Fruit fly (Drosophila melanogaster) whole organism, embryonic: Measurements from ENCODE around the gene His3.3B.

Experiments used
- Atf-2 ChIP-seq: fragments of 200-800 bp; sonication (Bioruptor generic); optimal IDR thresholded peaks from 2 replicates; lab custom pipeline; 2016; ENCODE audit warnings: missing biosample characterization, missing genetic modification characterization
- CG11398 ChIP-seq: fragments of 200-800 bp; sonication (Bioruptor generic); optimal IDR thresholded peaks from 2 replicates; lab custom pipeline; 2016; ENCODE audit warnings: missing biosample characterization, missing genetic modification characterization
- CG11695 ChIP-seq: fragments of 200-800 bp; sonication (Bioruptor generic); IDR thresholded peaks from 3 replicates; pipeline ENCODE4 v1.3.6; 2022; ENCODE audit warnings: missing biosample characterization, missing genetic modification characterization
- CG11696 ChIP-seq: fragments of 200-800 bp; sonication (Bioruptor generic); IDR thresholded peaks from 2 replicates; pipeline ENCODE4 v1.3.6; 2022; ENCODE audit warnings: missing biosample characterization, missing genetic modification characterization
- CG12104 ChIP-seq: fragments of 200-800 bp; sonication (Bioruptor generic); optimal IDR thresholded peaks from 3 replicates; lab custom pipeline; 2016; ENCODE audit warnings: missing biosample characterization, missing genetic modification characterization
- CG13624 ChIP-seq: fragments of 200-800 bp; sonication (Bioruptor generic); optimal IDR thresholded peaks from 2 replicates; lab custom pipeline; 2016; ENCODE audit warnings: missing biosample characterization, missing genetic modification characterization
- CG14050 ChIP-seq: fragments of 200-800 bp; sonication (Bioruptor generic); IDR thresholded peaks from 3 replicates; pipeline ENCODE4 v1.3.6; 2022; ENCODE audit warnings: missing biosample characterization, missing genetic modification characterization
- CG15514 ChIP-seq: fragments of 200-800 bp; sonication (Bioruptor generic); optimal IDR thresholded peaks from 3 replicates; lab custom pipeline; 2017; ENCODE audit warnings: missing biosample characterization, missing genetic modification characterization, mild to moderate bottlenecking, moderate library complexity, missing genetic modification reagents
- CG1647 ChIP-seq: fragments of 200-800 bp; sonication (Bioruptor generic); optimal IDR thresholded peaks from 3 replicates; lab custom pipeline; 2016; ENCODE audit warnings: missing biosample characterization, missing genetic modification characterization
- CG17359 ChIP-seq: fragments of 200-800 bp; sonication (Bioruptor generic); optimal IDR thresholded peaks from 3 replicates; lab custom pipeline; 2018; ENCODE audit warnings: missing biosample characterization, mild to moderate bottlenecking, missing genetic modification characterization, moderate library complexity
- CG17361 ChIP-seq: fragments of 200-800 bp; sonication (Bioruptor generic); IDR thresholded peaks from 3 replicates; pipeline ENCODE4 v1.3.6; 2022; ENCODE audit warnings: missing biosample characterization, missing genetic modification characterization
- CG2202 ChIP-seq: fragments of 200-800 bp; sonication (Bioruptor generic); optimal IDR thresholded peaks from 2 replicates; lab custom pipeline; 2018; ENCODE audit warnings: missing biosample characterization, mild to moderate bottlenecking, missing genetic modification characterization
- CG3281 ChIP-seq: fragments of 200-800 bp; sonication (Bioruptor generic); optimal IDR thresholded peaks from 3 replicates; lab custom pipeline; 2017; ENCODE audit warnings: missing biosample characterization, mild to moderate bottlenecking, missing genetic modification characterization
- CG33557 ChIP-seq: fragments of 200-800 bp; sonication (Bioruptor generic); optimal IDR thresholded peaks from 2 replicates; lab custom pipeline; 2019; ENCODE audit warnings: missing biosample characterization, mild to moderate bottlenecking, missing genetic modification characterization, moderate library complexity
- CG42726 ChIP-seq: fragments of 200-800 bp; sonication (Bioruptor generic); IDR thresholded peaks from 2 replicates; pipeline ENCODE4 v1.3.6; 2022; ENCODE audit warnings: missing biosample characterization, missing genetic modification characterization; ENCODE audit not compliant: partially characterized antibody
- CG4360 ChIP-seq: fragments of 200-800 bp; sonication (Bioruptor generic); IDR thresholded peaks from 2 replicates; pipeline ENCODE4 v1.3.6; 2022; ENCODE audit warnings: missing biosample characterization, missing genetic modification characterization
- CG6689 ChIP-seq: fragments of 200-800 bp; sonication (Bioruptor generic); IDR thresholded peaks from 2 replicates; pipeline ENCODE4 v1.3.6; 2022; ENCODE audit warnings: missing biosample characterization, missing genetic modification characterization
- CG9437 ChIP-seq: fragments of 200-800 bp; sonication (Bioruptor generic); optimal IDR thresholded peaks from 2 replicates; lab custom pipeline; 2018; ENCODE audit warnings: missing biosample characterization, mild to moderate bottlenecking, missing genetic modification characterization
- CoRest ChIP-seq: fragments of 200-800 bp; sonication (Bioruptor generic); optimal IDR thresholded peaks from 3 replicates; lab custom pipeline; 2018; ENCODE audit warnings: missing biosample characterization, mild to moderate bottlenecking, missing genetic modification characterization, moderate library complexity
- CrebB ChIP-seq: fragments of 200-800 bp; sonication (Bioruptor generic); optimal IDR thresholded peaks from 3 replicates; lab custom pipeline; 2018; ENCODE audit warnings: missing biosample characterization, mild to moderate bottlenecking, missing genetic modification characterization
- D19A ChIP-seq: fragments of 200-800 bp; optimal IDR thresholded peaks from 3 replicates; lab custom pipeline; 2019; ENCODE audit warnings: missing biosample characterization, mild to moderate bottlenecking, missing genetic modification characterization, moderate library complexity
- E2f2 ChIP-seq: fragments of 200-800 bp; sonication (Bioruptor generic); IDR thresholded peaks from 2 replicates; pipeline ENCODE4 v1.3.6; 2022; ENCODE audit warnings: missing biosample characterization, missing genetic modification characterization
- Fer1 ChIP-seq: fragments of 200-800 bp; sonication (Bioruptor generic); optimal IDR thresholded peaks from 2 replicates; lab custom pipeline; 2017; ENCODE audit warnings: missing biosample characterization, mild to moderate bottlenecking, missing genetic modification characterization
- HLHmδ ChIP-seq: fragments of 200-800 bp; sonication (Bioruptor generic); optimal IDR thresholded peaks from 2 replicates; lab custom pipeline; 2018; ENCODE audit warnings: missing biosample characterization, mild to moderate bottlenecking, missing genetic modification characterization, moderate library complexity
- Hey ChIP-seq: fragments of 200-800 bp; sonication (Bioruptor generic); optimal IDR thresholded peaks from 3 replicates; lab custom pipeline; 2018; ENCODE audit warnings: missing biosample characterization, mild to moderate bottlenecking, missing genetic modification characterization
- Mrtf ChIP-seq: fragments of 200-800 bp; sonication (Bioruptor generic); IDR thresholded peaks from 3 replicates; pipeline ENCODE4 v1.3.6; 2022; ENCODE audit warnings: missing biosample characterization, missing genetic modification characterization
- Oaz ChIP-seq: fragments of 200-800 bp; sonication (Bioruptor generic); IDR thresholded peaks from 2 replicates; pipeline ENCODE4 v1.3.6; 2022; ENCODE audit warnings: missing biosample characterization, missing genetic modification characterization
- Pdp1 ChIP-seq, 2 experiments: fragments of 200-800 bp; sonication (Bioruptor generic); optimal IDR thresholded peaks; 3 replicates each; lab custom pipeline; 2016; ENCODE audit warnings: missing biosample characterization in 2 of 2, missing genetic modification characterization in 2 of 2, mild to moderate bottlenecking in 1 of 2, moderate library complexity in 1 of 2
- Poxn ChIP-seq: fragments of 200-800 bp; sonication (Bioruptor generic); IDR thresholded peaks from 2 replicates; pipeline ENCODE4 v1.3.6; 2022; ENCODE audit warnings: missing biosample characterization, missing genetic modification characterization
- Side ChIP-seq: fragments of 200-800 bp; sonication (Bioruptor generic); optimal IDR thresholded peaks from 2 replicates; lab custom pipeline; 2016; ENCODE audit warnings: missing biosample characterization, missing genetic modification characterization
- Stat92E ChIP-seq, 3 experiments: fragments of >200 bp in 2 of 3; fragments of 200-800 bp in 1 of 3; sonication (Bioruptor generic) in 1 of 3; optimal IDR thresholded peaks; 2 replicates each; lab custom pipeline; 2017 to 2019; ENCODE audit warnings: missing biosample characterization in 3 of 3, missing genetic modification characterization in 3 of 3, mild to moderate bottlenecking in 1 of 3, moderate library complexity in 1 of 3
- ash1 ChIP-seq: fragments of 200-800 bp; sonication (Bioruptor generic); optimal IDR thresholded peaks from 2 replicates; lab custom pipeline; 2018; ENCODE audit warnings: missing biosample characterization, mild to moderate bottlenecking, missing genetic modification characterization
- btn ChIP-seq: fragments of 200-800 bp; sonication (Bioruptor generic); optimal IDR thresholded peaks from 2 replicates; lab custom pipeline; 2016; ENCODE audit warnings: missing biosample characterization, missing genetic modification characterization
- cas ChIP-seq: fragments of 200-800 bp; sonication (Bioruptor generic); IDR thresholded peaks from 2 replicates; pipeline ENCODE4 v1.3.6; 2022; ENCODE audit warnings: missing biosample characterization, missing genetic modification characterization
- crc ChIP-seq: fragments of 200-800 bp; sonication (Bioruptor generic); optimal IDR thresholded peaks from 2 replicates; lab custom pipeline; 2016; ENCODE audit warnings: missing biosample characterization, missing genetic modification characterization
- crp ChIP-seq, 2 experiments: fragments of 200-800 bp; sonication (Bioruptor generic); optimal IDR thresholded peaks; 2 replicates in 1 of 2; 3 replicates in 1 of 2; lab custom pipeline; 2017; ENCODE audit warnings: missing biosample characterization in 2 of 2, missing genetic modification characterization in 2 of 2, mild to moderate bottlenecking in 1 of 2, moderate library complexity in 1 of 2
- da ChIP-seq: fragments of 200-800 bp; sonication (Bioruptor generic); optimal IDR thresholded peaks from 2 replicates; lab custom pipeline; 2016; ENCODE audit warnings: missing biosample characterization, missing genetic modification characterization
- en ChIP-seq: fragments of 200-800 bp; sonication (Bioruptor generic); optimal IDR thresholded peaks from 2 replicates; lab custom pipeline; 2016; ENCODE audit warnings: missing biosample characterization, missing genetic modification characterization
- fd64A ChIP-seq: fragments of 200-800 bp; sonication (Bioruptor generic); optimal IDR thresholded peaks from 3 replicates; lab custom pipeline; 2018; ENCODE audit warnings: missing biosample characterization, mild to moderate bottlenecking, missing genetic modification characterization
- fd96Cb ChIP-seq: fragments of 200-800 bp; sonication (Bioruptor generic); optimal IDR thresholded peaks from 2 replicates; lab custom pipeline; 2018; ENCODE audit warnings: missing biosample characterization, mild to moderate bottlenecking, missing genetic modification characterization, moderate library complexity
- fru ChIP-seq: fragments of >200 bp; optimal IDR thresholded peaks from 2 replicates; lab custom pipeline; 2017
- gsb ChIP-seq: fragments of 200-800 bp; sonication (Bioruptor generic); IDR thresholded peaks from 2 replicates; pipeline ENCODE4 v1.3.6; 2022; ENCODE audit warnings: missing biosample characterization, missing genetic modification characterization
- insv ChIP-seq, 2 experiments: fragments of 200-800 bp; sonication (Bioruptor generic); optimal IDR thresholded peaks; 3 replicates each; lab custom pipeline; 2016 to 2018; ENCODE audit warnings: missing biosample characterization in 2 of 2, missing genetic modification characterization in 2 of 2
- knrl ChIP-seq: fragments of 200-800 bp; sonication (Bioruptor generic); IDR thresholded peaks from 3 replicates; pipeline ENCODE4 v1.3.6; 2022; ENCODE audit warnings: missing biosample characterization, missing genetic modification characterization; ENCODE audit not compliant: partially characterized antibody
- lbe ChIP-seq: fragments of 200-800 bp; sonication (Bioruptor generic); optimal IDR thresholded peaks from 2 replicates; lab custom pipeline; 2016; ENCODE audit warnings: missing biosample characterization, mild to moderate bottlenecking, missing genetic modification characterization
- lmd ChIP-seq: fragments of 200-800 bp; sonication (Bioruptor generic); IDR thresholded peaks from 2 replicates; pipeline ENCODE4 v1.3.6; 2022; ENCODE audit warnings: missing biosample characterization, missing genetic modification characterization
- luna ChIP-seq: fragments of 200-800 bp; sonication (Bioruptor generic); optimal IDR thresholded peaks from 2 replicates; lab custom pipeline; 2016; ENCODE audit warnings: missing biosample characterization, missing genetic modification characterization
- pb ChIP-seq: fragments of 200-800 bp; sonication (Bioruptor generic); optimal IDR thresholded peaks from 3 replicates; lab custom pipeline; 2016; ENCODE audit warnings: missing biosample characterization, missing genetic modification characterization
- sd ChIP-seq: fragments of 200-800 bp; sonication (Bioruptor generic); optimal IDR thresholded peaks from 3 replicates; lab custom pipeline; 2018; ENCODE audit warnings: missing biosample characterization, mild to moderate bottlenecking, missing genetic modification characterization, moderate library complexity
- sisA ChIP-seq: fragments of 200-800 bp; sonication (Bioruptor generic); IDR thresholded peaks from 2 replicates; pipeline ENCODE4 v1.3.6; 2022; ENCODE audit warnings: missing biosample characterization, missing genetic modification characterization
- sr ChIP-seq: fragments of 200-800 bp; sonication (Bioruptor generic); IDR thresholded peaks from 3 replicates; pipeline ENCODE4 v1.3.6; 2022; ENCODE audit warnings: missing biosample characterization, missing genetic modification characterization
- ssp ChIP-seq: fragments of 200-800 bp; sonication (Bioruptor generic); IDR thresholded peaks from 2 replicates; pipeline ENCODE4 v1.3.6; 2022; ENCODE audit warnings: missing biosample characterization, missing genetic modification characterization

Gene His3.3B

DNA sequence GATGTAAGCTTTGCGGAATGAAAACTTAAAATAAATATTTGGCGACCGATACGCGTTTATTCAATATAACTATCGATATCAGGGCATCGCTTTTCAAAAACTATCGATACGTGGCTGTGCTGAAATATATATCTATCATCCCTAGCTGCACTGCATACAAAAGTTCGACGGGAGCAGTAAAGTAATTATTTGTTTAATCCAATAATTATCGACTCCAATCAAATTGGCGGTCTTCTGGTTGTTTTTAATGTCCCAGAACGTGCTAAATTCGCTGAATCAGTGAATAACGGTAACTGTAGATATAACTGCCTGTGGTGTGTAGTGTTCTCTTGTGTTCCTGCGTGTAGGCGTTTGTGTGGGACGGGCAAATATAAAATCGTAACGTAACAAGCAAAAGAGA is 6.6 kb upstream of the His3.3B start, which contains the start of gene mei-P26 (continued):
- TF ChIP-seq luna (GFP tag; lab: Kevin White, UChicago) (no peak), E2f2 (peak; percentile 56), en (GFP tag; lab: Kevin White, UChicago) (no peak), sd (tag; lab: Kevin White, UChicago) (no peak), CG15514 (GFP tag; lab: Kevin White, UChicago) (peak; percentile 21), CG12104 (no peak), CG2202 (tag; lab: Kevin White, UChicago) (no peak), CoRest (no peak), pb (GFP tag; lab: Kevin White, UChicago) (no peak), Side (GFP tag; lab: Kevin White, UChicago) (peak; percentile 1), Oaz (no peak), CG11695 (GFP tag; lab: Robert Waterston, UW) (no peak), Poxn (GFP tag; lab: Robert Waterston, UW) (no peak), fru (lab: Kevin White, UChicago) (no peak), Atf-2 (no peak), sisA (GFP tag; lab: Robert Waterston, UW) (no peak), ash1 (GFP tag; lab: Kevin White, UChicago) (no peak), Pdp1 (GFP tag; optimal IDR thresholded peaks at IDR 0.05; lab: Kevin White, UChicago) (peak in 1 of 2 experiments; percentile 26), ssp (no peak), fd96Cb (tag; lab: Kevin White, UChicago) (no peak), insv (GFP tag; optimal IDR thresholded peaks at IDR 0.05; lab: Kevin White, UChicago) (no peak), Stat92E (GFP tag; optimal IDR thresholded peaks at IDR 0.05; lab: Kevin White, UChicago) (no peak), CG4360 (GFP tag; lab: Robert Waterston, UW) (no peak), CG3281 (GFP tag; lab: Kevin White, UChicago) (no peak), CG42726 (GFP tag; lab: Robert Waterston, UW) (peak; percentile 82; the same call in 1 of the 2 replicates), CG11696 (no peak), HLHmδ (GFP tag; lab: Kevin White, UChicago) (no peak), CG17361 (GFP tag; lab: Robert Waterston, UW) (no peak), sr (0 out of 3 replicates have a peak, but pooled peaks have one; percentile 11), Mrtf (GFP tag; lab: Robert Waterston, UW) (no peak), crc (GFP tag; lab: Kevin White, UChicago) (no peak), gsb (GFP tag; lab: Robert Waterston, UW) (no peak), knrl (GFP tag; lab: Robert Waterston, UW) (peak; percentile 83), lbe (GFP tag; lab: Kevin White, UChicago) (no peak), fd64A (no peak), CG9437 (GFP tag; lab: Kevin White, UChicago) (peak; percentile 44), CG6689 (GFP tag; lab: Robert Waterston, UW) (no peak), Fer1 (GFP tag; lab: Kevin White, UChicago) (no peak), D19A (tag; lab: Kevin White, UChicago) (no peak), CG14050 (no peak), CG11398 (GFP tag; lab: Kevin White, UChicago) (no peak), Hey (tag; lab: Kevin White, UChicago) (no peak), CG1647 (no peak), CrebB (tag; lab: Kevin White, UChicago) (no peak), lmd (no peak), btn (GFP tag; lab: Kevin White, UChicago) (no peak), CG13624 (GFP tag; lab: Kevin White, UChicago) (no peak), crp (GFP tag; optimal IDR thresholded peaks at IDR 0.05; lab: Kevin White, UChicago) (peak in 1 of 2 experiments; percentile 12), da (GFP tag; lab: Kevin White, UChicago) (no peak), CG33557 (GFP tag; lab: Kevin White, UChicago) (no peak), CG17359 (no peak), cas (GFP tag; lab: Robert Waterston, UW) (no peak)
